Worm (Caenorhabditis elegans) whole organism, dauer: ENCODE data around the gene F13A7.1.
"Not testable (repeated sequence)": the region's sequence is repeated elsewhere in the genome, so short reads cannot be mapped to it uniquely, and the experiment has no call there.

Experiments used
- unc-62 ChIP-seq: sonication (generic microtip); optimal IDR thresholded peaks from 2 replicates; lab custom pipeline; 2017; ENCODE audit warnings: missing biosample characterization, missing genetic modification reagents, missing genetic modification characterization

F13A7.1 gene

ce11 chrV:16346406-16347108, 31.2 kb downstream of the F13A7.1 start, which contains the start of the genes W08G11.5 and W08G11.1:
W08G11.5 (minus strand) TSS chrV:16346506.
W08G11.1 (plus strand) TSS chrV:16347058.
- TF ChIP-seq unc-62 (GFP tag; lab: Kevin White, UChicago), result no peak

ce11 chrV:16342258-16342618, 35.5 kb downstream of the F13A7.1 start, which contains the start of gene nhr-193:
nhr-193 (plus strand) TSS chrV:16342308.
- no peak for TF ChIP-seq unc-62 (GFP tag; lab: Kevin White, UChicago)

- not testable (repeated sequence) for TF ChIP-seq unc-62 (GFP tag; lab: Kevin White, UChicago)
Observed at ce11 chrV:16338287-16339092, 39.3 kb downstream of the F13A7.1 start, which contains the start of gene slc-9B.2. slc-9B.2 (plus strand) TSS chrV:16339042.

DNA sequence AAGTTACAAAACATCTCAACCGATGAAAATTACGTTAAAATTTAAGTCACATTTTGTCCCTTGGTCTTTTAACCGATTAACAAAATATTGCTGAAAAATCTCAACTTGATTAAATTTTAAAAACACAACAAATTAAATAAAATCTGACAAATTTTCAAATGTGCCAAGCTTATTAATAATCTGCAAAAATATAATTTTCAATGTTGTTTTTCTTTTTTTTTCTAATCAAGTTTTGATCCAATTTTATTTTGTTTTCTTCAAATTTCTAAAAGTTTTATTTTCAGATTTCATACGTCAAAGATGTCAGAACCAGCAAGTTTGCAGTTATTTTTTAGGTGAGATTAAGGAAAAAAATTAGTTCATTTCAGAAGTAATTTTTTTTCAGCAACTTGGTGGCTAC, 41.4 kb downstream of the F13A7.1 start, which contains the start of gene srw-87:
TSS of gene srw-87 (plus strand) at position 301 of the 400 bp plus-strand sequence.
- no peak for TF ChIP-seq unc-62 (GFP tag; lab: Kevin White, UChicago)

DNA sequence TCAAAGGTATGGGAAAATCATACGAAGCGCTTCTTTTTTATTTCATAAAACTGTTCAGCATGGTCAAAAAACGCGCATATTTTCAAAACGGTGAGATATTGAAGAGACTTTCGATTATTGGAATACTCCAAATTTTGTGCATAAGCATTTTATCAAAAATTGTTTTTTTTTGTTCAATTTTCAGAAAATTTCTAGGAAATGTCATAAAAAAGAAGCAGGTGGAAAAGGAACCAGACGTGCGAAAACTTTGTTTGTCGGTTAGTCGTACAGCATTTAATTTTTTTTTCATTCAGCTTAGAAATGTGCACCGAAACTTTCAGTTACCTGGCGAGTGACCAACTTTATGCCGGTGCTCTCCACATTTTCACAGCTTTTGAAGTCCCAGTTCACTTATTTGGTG, 44.3 kb downstream of the F13A7.1 start, which contains the start of gene srh-167:
TSS of gene srh-167 (plus strand) at position 301 of the 400 bp plus-strand sequence.
- TF ChIP-seq unc-62 (GFP tag; lab: Kevin White, UChicago), result no peak

DNA sequence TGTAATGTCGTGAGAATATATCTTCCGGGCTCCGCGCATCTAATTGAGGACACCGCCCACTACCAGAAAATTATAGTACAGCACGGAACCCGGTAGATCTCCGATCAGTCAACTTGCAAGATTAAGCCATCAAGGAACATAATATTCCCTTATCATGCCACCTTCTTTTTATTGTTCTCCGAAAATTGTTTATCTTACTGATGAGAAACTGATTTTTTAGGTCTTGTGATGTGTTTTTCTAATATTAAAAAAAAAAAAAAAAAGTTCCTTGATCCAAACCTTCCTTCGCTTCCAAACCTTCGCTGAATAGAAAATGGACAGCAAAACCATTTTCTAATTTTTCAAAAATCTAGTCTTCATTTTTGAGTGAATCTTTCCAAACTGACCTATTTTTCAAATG, 48.9 kb downstream of the F13A7.1 start, which contains the start of gene F57G8.7:
TSS of gene F57G8.7 (plus strand) at position 301 of the 400 bp plus-strand sequence.
- no peak for TF ChIP-seq unc-62 (GFP tag; lab: Kevin White, UChicago)
